Worm (Caenorhabditis elegans) whole organism, L2 larva: ENCODE data around the gene atp-5.

Source experiments
- R02D3.7 ChIP-seq: fragments of 150-350 bp; optimal IDR thresholded peaks from 2 replicates; lab custom pipeline; 2014; ENCODE audit warnings: missing biosample characterization, missing genetic modification characterization
- ama-1 ChIP-seq: fragments of 150-350 bp; optimal IDR thresholded peaks from 2 replicates; lab custom pipeline; 2018; ENCODE audit warnings: inconsistent platforms
- sem-4 ChIP-seq: fragments of 150-350 bp; optimal IDR thresholded peaks from 2 replicates; lab custom pipeline; 2014; ENCODE audit warnings: missing biosample characterization, missing genetic modification reagents, missing genetic modification characterization
- unc-62 ChIP-seq: fragments of 150-350 bp; optimal IDR thresholded peaks from 2 replicates; lab custom pipeline; 2014; ENCODE audit warnings: missing biosample characterization, missing genetic modification reagents, missing genetic modification characterization

ce11 chrV:11093163-11094091 is 30.2 kb downstream of the atp-5 start, which contains the start of gene lact-8:
- TF ChIP-seq sem-4 (tag; lab: Kevin White, UChicago): no peak
- TF ChIP-seq ama-1 (lab: Kevin White, UChicago): no peak
- TF ChIP-seq R02D3.7: no peak
- no peak for TF ChIP-seq unc-62 (GFP tag; lab: Kevin White, UChicago)
